Worm (Caenorhabditis elegans) whole organism, young adult: Measurements from ENCODE around the gene ndab-2.

ENCODE experiments used
- C06A6.2 ChIP-seq: fragments of 200-800 bp; sonication (Bioruptor generic); conservative IDR thresholded peaks from 2 replicates; pipeline ENCODE4 v1.3.6; 2022; ENCODE audit warnings: missing genetic modification characterization, missing compliant biosample characterization
- F23B12.7 ChIP-seq: sonication (generic microtip); optimal IDR thresholded peaks from 2 replicates; lab custom pipeline; 2017; ENCODE audit warnings: missing genetic modification characterization, mild to moderate bottlenecking, missing compliant biosample characterization, antibody characterized with exemption, moderate library complexity; ENCODE audit not compliant: insufficient read depth
- F49E8.2 ChIP-seq: sonication (generic microtip); optimal IDR thresholded peaks from 3 replicates; lab custom pipeline; 2017; ENCODE audit warnings: missing genetic modification characterization, mild to moderate bottlenecking, missing compliant biosample characterization, antibody characterized with exemption, moderate library complexity; ENCODE audit not compliant: insufficient read depth
- Y53F4B.3 ChIP-seq: fragments of 200-800 bp; sonication (Bioruptor generic); IDR thresholded peaks from 2 replicates; pipeline ENCODE4 v1.3.6; 2022; ENCODE audit warnings: missing genetic modification reagents, missing genetic modification characterization, missing compliant biosample characterization
- Y95B8A.8 ChIP-seq: fragments of 200-800 bp; sonication (Bioruptor generic); IDR thresholded peaks from 2 replicates; pipeline ENCODE4 v1.3.6; 2022; ENCODE audit warnings: missing genetic modification reagents, missing genetic modification characterization, missing compliant biosample characterization
- ZK185.1 ChIP-seq: sonication (generic microtip); optimal IDR thresholded peaks from 2 replicates; lab custom pipeline; 2016; ENCODE audit warnings: mild to moderate bottlenecking, missing genetic modification characterization, missing compliant biosample characterization; ENCODE audit not compliant: poor library complexity, severe bottlenecking
- aptf-2 ChIP-seq: fragments of 200-800 bp; sonication (Bioruptor generic); conservative IDR thresholded peaks from 2 replicates; pipeline ENCODE4 v1.3.6; 2022; ENCODE audit warnings: missing genetic modification reagents, missing genetic modification characterization, missing compliant biosample characterization
- aptf-3 ChIP-seq: fragments of 200-800 bp; sonication (Bioruptor generic); IDR thresholded peaks from 2 replicates; pipeline ENCODE4 v1.3.6; 2022; ENCODE audit warnings: missing genetic modification characterization, missing compliant biosample characterization
- atf-7 ChIP-seq: sonication (generic microtip); optimal IDR thresholded peaks from 2 replicates; lab custom pipeline; 2017; ENCODE audit warnings: mild to moderate bottlenecking, missing genetic modification characterization, missing compliant biosample characterization
- ccch-3 ChIP-seq: fragments of 200-800 bp; sonication (Bioruptor generic); optimal IDR thresholded peaks from 2 replicates; lab custom pipeline; 2018; ENCODE audit warnings: mild to moderate bottlenecking, missing genetic modification characterization, missing compliant biosample characterization
- cebp-1 ChIP-seq, 2 experiments: fragments of 200-800 bp in 1 of 2; sonication (Bioruptor generic) in 1 of 2; sonication (generic microtip) in 1 of 2; IDR thresholded peaks in 1 of 2; optimal IDR thresholded peaks in 1 of 2; 2 replicates each; pipeline versions ENCODE4 v1.3.6 to Lab custom; 2017 to 2022; ENCODE audit warnings: missing compliant biosample characterization in 2 of 2, missing genetic modification characterization in 2 of 2, mild to moderate bottlenecking in 1 of 2, missing genetic modification reagents in 1 of 2, moderate library complexity in 1 of 2
- dox-1 ChIP-seq: fragments of 200-800 bp; sonication (Bioruptor generic); IDR thresholded peaks from 2 replicates; pipeline ENCODE4 v1.3.6; 2022; ENCODE audit warnings: missing genetic modification reagents, missing genetic modification characterization, missing compliant biosample characterization
- dpl-1 ChIP-seq: fragments of 150-350 bp; optimal IDR thresholded peaks from 2 replicates; lab custom pipeline; 2014; ENCODE audit warnings: missing biosample characterization, missing genetic modification reagents, missing genetic modification characterization
- efl-1 ChIP-seq: fragments of 150-350 bp; optimal IDR thresholded peaks from 2 replicates; lab custom pipeline; 2014; ENCODE audit warnings: missing biosample characterization, missing genetic modification reagents, missing genetic modification characterization
- egl-44 ChIP-seq: fragments of 200-800 bp; sonication (Bioruptor generic); IDR thresholded peaks from 2 replicates; pipeline ENCODE4 v1.3.6; 2022; ENCODE audit warnings: missing genetic modification reagents, missing genetic modification characterization, missing compliant biosample characterization
- hmg-1.2 ChIP-seq: fragments of 200-800 bp; sonication (Bioruptor generic); IDR thresholded peaks from 2 replicates; pipeline ENCODE4 v1.3.6; 2022; ENCODE audit warnings: missing genetic modification reagents, missing genetic modification characterization, missing compliant biosample characterization
- lin-40 ChIP-seq: sonication (generic microtip); optimal IDR thresholded peaks from 2 replicates; lab custom pipeline; 2016; ENCODE audit warnings: missing genetic modification characterization, mild to moderate bottlenecking, missing compliant biosample characterization, missing genotype, missing genetic modification reagents
- lin-54 ChIP-seq: fragments of 200-800 bp; sonication (Bioruptor generic); optimal IDR thresholded peaks from 2 replicates; lab custom pipeline; 2018; ENCODE audit warnings: mild to moderate bottlenecking, missing genetic modification characterization, missing compliant biosample characterization
- lsl-1 ChIP-seq: fragments of 200-800 bp; sonication (Bioruptor generic); optimal IDR thresholded peaks from 2 replicates; lab custom pipeline; 2018; ENCODE audit warnings: mild to moderate bottlenecking, missing genetic modification characterization, moderate library complexity, missing compliant biosample characterization
- lsy-27 ChIP-seq: sonication (generic microtip); optimal IDR thresholded peaks from 2 replicates; lab custom pipeline; 2017; ENCODE audit warnings: missing genetic modification characterization, mild to moderate bottlenecking, missing compliant biosample characterization, antibody characterized with exemption, missing genotype, borderline replicate concordance; ENCODE audit not compliant: insufficient read depth
- madf-3 ChIP-seq: fragments of 200-800 bp; sonication (Bioruptor generic); IDR thresholded peaks from 2 replicates; pipeline ENCODE4 v1.3.6; 2022; ENCODE audit warnings: missing genetic modification reagents, missing genetic modification characterization, missing compliant biosample characterization
- pbrm-1 ChIP-seq: fragments of 200-800 bp; sonication (Bioruptor generic); IDR thresholded peaks from 2 replicates; pipeline ENCODE4 v1.3.6; 2022; ENCODE audit warnings: missing genetic modification reagents, missing genetic modification characterization, missing compliant biosample characterization
- sea-2 ChIP-seq: fragments of 200-800 bp; sonication (Bioruptor generic); IDR thresholded peaks from 2 replicates; pipeline ENCODE4 v1.3.6; 2022; ENCODE audit warnings: missing genetic modification characterization, missing compliant biosample characterization
- snpc-1.3 ChIP-seq: sonication (generic microtip); optimal IDR thresholded peaks from 2 replicates; lab custom pipeline; 2017; ENCODE audit warnings: missing genetic modification characterization, mild to moderate bottlenecking, missing compliant biosample characterization, antibody characterized with exemption, moderate library complexity, missing genotype, missing genetic modification reagents; ENCODE audit not compliant: insufficient read depth
- tbp1 ChIP-seq: fragments of 200-800 bp; sonication (Bioruptor generic); optimal IDR thresholded peaks from 2 replicates; lab custom pipeline; 2018; ENCODE audit warnings: mild to moderate bottlenecking, missing genetic modification characterization, missing compliant biosample characterization
- xnd-1 ChIP-seq: sonication (generic microtip); optimal IDR thresholded peaks from 2 replicates; lab custom pipeline; 2016; ENCODE audit warnings: missing genotype, missing genetic modification reagents, missing genetic modification characterization, missing compliant biosample characterization
- ztf-22 ChIP-seq: fragments of 200-800 bp; sonication (Bioruptor generic); optimal IDR thresholded peaks from 2 replicates; lab custom pipeline; 2018; ENCODE audit warnings: mild to moderate bottlenecking, missing genetic modification characterization, moderate library complexity, missing compliant biosample characterization

The ndab-2 gene

ce11 chrIII:7142172-7142601, 38.4 kb upstream of the ndab-2 start (continued):
- TF ChIP-seq dox-1 (GFP tag; lab: Robert Waterston, UW) (peak; percentile 78), aptf-2 (GFP tag; lab: Robert Waterston, UW) (no peak), sea-2 (no peak)
- TF ChIP-seq, all 124 proteins: peak for 42

- TF ChIP-seq xnd-1 (no peak), pbrm-1 (GFP tag; lab: Robert Waterston, UW) (no peak), Y95B8A.8 (GFP tag; lab: Robert Waterston, UW) (no peak), F23B12.7 (tag; lab: Kevin White, UChicago) (no peak), hmg-1.2 (GFP tag; lab: Robert Waterston, UW) (no peak)
Measured at ce11 chrIII:7144749-7145148, 35.8 kb upstream of the ndab-2 start, which contains the start of gene glr-2. Gene glr-2, minus strand, starts transcription at chrIII:7144959.

ce11 chrIII:7146341-7146740, 34.2 kb upstream of the ndab-2 start:
- TF ChIP-seq madf-3 (GFP tag; lab: Robert Waterston, UW) (0 out of 2 replicates have a peak, but pooled peaks have one; percentile 26), lin-54 (no peak), lsy-27 (tag; lab: Kevin White, UChicago) (no peak)

ce11 chrIII:7148191-7148590, 32.4 kb upstream of the ndab-2 start:
- TF ChIP-seq hmg-1.2 (GFP tag; lab: Robert Waterston, UW) (no peak), Y53F4B.3 (no peak), F49E8.2 (no peak), aptf-2 (GFP tag; lab: Robert Waterston, UW) (no peak), tbp1 (GFP tag; lab: Kevin White, UChicago) (no peak), aptf-3 (GFP tag; lab: Robert Waterston, UW) (no peak), atf-7 (tag; lab: Kevin White, UChicago) (no peak), lin-40 (no peak), ztf-22 (GFP tag; lab: Kevin White, UChicago) (no peak), lsl-1 (GFP tag; lab: Kevin White, UChicago) (no peak), snpc-1.3 (tag; lab: Kevin White, UChicago) (no peak), cebp-1 (GFP tag; IDR thresholded peaks at IDR 0.05; lab: Robert Waterston, UW) (no peak), cebp-1 (tag; optimal IDR thresholded peaks at IDR 0.05; lab: Kevin White, UChicago) (no peak), egl-44 (GFP tag; lab: Robert Waterston, UW) (no peak), efl-1 (no peak), C06A6.2 (GFP tag; lab: Robert Waterston, UW) (no peak)
- TF ChIP-seq, all 124 proteins: peak for 0

ce11 chrIII:7150162-7150561, 30.4 kb upstream of the ndab-2 start:
- no peak for TF ChIP-seq ccch-3 (GFP tag; lab: Kevin White, UChicago)

ce11 chrIII:7152569-7152968, 28.0 kb upstream of the ndab-2 start:
- no peak for TF ChIP-seq ZK185.1 (tag; lab: Kevin White, UChicago)
- no peak for TF ChIP-seq dpl-1 (GFP tag; lab: Kevin White, UChicago)
